Worm (Caenorhabditis elegans) whole organism, L4/young adult: ENCODE results near the gene R10D12.10.

ENCODE experiments used
- dao-5 ChIP-seq: sonication (generic microtip); optimal IDR thresholded peaks from 2 replicates; lab custom pipeline; 2016; ENCODE audit warnings: missing genotype, missing genetic modification characterization, moderate library complexity, missing compliant biosample characterization
- him-1 ChIP-seq: sonication (generic microtip); optimal IDR thresholded peaks from 2 replicates; lab custom pipeline; 2016; ENCODE audit warnings: missing genotype, missing genetic modification reagents, missing genetic modification characterization, missing compliant biosample characterization

DNA sequence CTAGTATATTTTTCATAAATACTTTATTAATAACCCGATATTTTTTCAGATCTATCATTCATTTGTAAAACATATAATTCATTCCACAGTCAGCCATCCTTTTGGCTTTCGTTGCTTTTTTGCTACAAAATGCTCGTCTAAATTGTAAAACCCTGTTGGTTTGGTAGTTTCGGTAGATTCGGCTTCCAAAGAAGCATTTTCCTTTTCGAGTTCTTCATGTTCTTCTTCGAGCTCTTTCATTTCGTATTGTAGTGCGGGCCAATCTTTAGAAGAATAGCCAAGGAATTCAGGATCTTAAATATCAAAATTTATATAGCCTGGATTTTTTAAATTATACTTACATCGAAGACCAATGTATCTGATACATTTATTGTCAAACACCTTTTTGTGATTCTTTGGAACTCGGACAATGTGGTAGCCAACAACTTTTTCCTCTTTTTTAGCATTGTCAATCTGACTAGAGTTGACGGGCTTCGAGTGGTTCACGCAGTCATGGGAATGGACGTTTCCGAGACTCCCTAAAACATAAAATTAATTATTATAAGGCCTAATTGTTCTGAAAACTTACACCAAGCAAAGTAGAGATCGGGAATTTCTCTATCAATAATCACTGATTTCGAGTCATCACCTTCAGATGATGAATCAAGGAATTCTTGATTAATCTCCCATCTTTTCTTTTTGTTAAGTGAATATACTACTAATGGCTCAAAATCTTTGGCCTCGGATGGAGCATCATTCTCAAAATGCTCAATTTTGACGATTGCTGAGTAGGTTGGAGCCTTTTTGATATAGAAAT, 49.8 kb downstream of the R10D12.10 start:
- TF ChIP-seq him-1 (tag; lab: Kevin White, UChicago) (no peak), dao-5 (no peak)
